Worm (Caenorhabditis elegans) whole organism, L4 larva: ENCODE measurements around the gene F19G12.1.

Experiments used
- F10B5.3 ChIP-seq: sonication (generic microtip); optimal IDR thresholded peaks from 2 replicates; lab custom pipeline; 2016; ENCODE audit warnings: mild to moderate bottlenecking, missing genetic modification characterization, missing compliant biosample characterization
- F26F4.8 ChIP-seq: fragments of 200-800 bp; sonication (Bioruptor generic); conservative IDR thresholded peaks from 2 replicates; pipeline ENCODE4 v1.3.6; 2022; ENCODE audit warnings: missing genetic modification characterization, missing compliant biosample characterization
- F44E2.7 ChIP-seq: fragments of 200-800 bp; sonication (Bioruptor generic); IDR thresholded peaks from 2 replicates; pipeline ENCODE4 v2.1.2; 2022; ENCODE audit warnings: missing genetic modification characterization, missing compliant biosample characterization
- R02D3.7 ChIP-seq: fragments of 150-350 bp; sonication (generic microtip); optimal IDR thresholded peaks from 3 replicates; lab custom pipeline; 2014; ENCODE audit warnings: missing biosample characterization, missing genetic modification characterization
- T20F7.1 ChIP-seq: fragments of 200-800 bp; sonication (Bioruptor generic); optimal IDR thresholded peaks from 2 replicates; lab custom pipeline; 2018; ENCODE audit warnings: mild to moderate bottlenecking, missing genetic modification characterization, missing compliant biosample characterization
- Y48G9A.11 ChIP-seq: fragments of 200-800 bp; sonication (Bioruptor generic); IDR thresholded peaks from 2 replicates; pipeline ENCODE4 v1.3.6; 2022; ENCODE audit warnings: missing genetic modification reagents, missing genetic modification characterization, missing compliant biosample characterization
- ZK337.2 ChIP-seq: fragments of 200-800 bp; sonication (Bioruptor generic); IDR thresholded peaks from 2 replicates; pipeline ENCODE4 v1.3.6; 2022; ENCODE audit warnings: missing genetic modification reagents, missing genetic modification characterization, missing compliant biosample characterization
- ZK546.5 ChIP-seq, 2 experiments: sonication (generic microtip); optimal IDR thresholded peaks; 2 replicates each; lab custom pipeline; 2017; ENCODE audit warnings: missing biosample characterization in 2 of 2, missing genetic modification characterization in 2 of 2
- aha-1 ChIP-seq: fragments of 150-350 bp; peaks from one replicate; lab custom pipeline; 2014; ENCODE audit warnings: missing biosample characterization, missing genetic modification characterization
- aly-2 ChIP-seq: sonication (generic microtip); optimal IDR thresholded peaks from 2 replicates; lab custom pipeline; 2018; ENCODE audit warnings: missing biosample characterization, missing genetic modification characterization
- attf-4 ChIP-seq: sonication (generic microtip); optimal IDR thresholded peaks from 3 replicates; lab custom pipeline; 2017; ENCODE audit warnings: missing biosample characterization, missing genetic modification characterization
- ceh-20 ChIP-seq: fragments of 200-800 bp; sonication (Bioruptor generic); IDR thresholded peaks from 2 replicates; pipeline ENCODE4 v1.3.6; 2022; ENCODE audit warnings: missing genetic modification reagents, missing genetic modification characterization, missing compliant biosample characterization
- ceh-32 ChIP-seq: sonication (generic microtip); optimal IDR thresholded peaks from 2 replicates; lab custom pipeline; 2016; ENCODE audit warnings: mild to moderate bottlenecking, missing genetic modification characterization, missing compliant biosample characterization; ENCODE audit not compliant: poor library complexity
- ceh-44 ChIP-seq: fragments of 200-800 bp; sonication (Bioruptor generic); IDR thresholded peaks from 2 replicates; pipeline ENCODE4 v1.3.6; 2022; ENCODE audit warnings: missing genetic modification reagents, missing genetic modification characterization, missing compliant biosample characterization
- ceh-82 ChIP-seq: sonication (generic microtip); optimal IDR thresholded peaks from 2 replicates; lab custom pipeline; 2017; ENCODE audit warnings: missing biosample characterization, missing genetic modification characterization
- cey-2 ChIP-seq: sonication (generic microtip); optimal IDR thresholded peaks from 3 replicates; lab custom pipeline; 2017; ENCODE audit warnings: missing genetic modification characterization, mild to moderate bottlenecking, missing compliant biosample characterization, antibody characterized with exemption, borderline replicate concordance; ENCODE audit not compliant: insufficient read depth
- daf-12 ChIP-seq: fragments of 150-350 bp; optimal IDR thresholded peaks from 2 replicates; lab custom pipeline; 2014; ENCODE audit warnings: missing biosample characterization, missing genetic modification reagents, missing genetic modification characterization
- daf-16 ChIP-seq, 3 experiments: sonication (generic microtip); optimal IDR thresholded peaks; 2 replicates each; lab custom pipeline; 2016 to 2017; ENCODE audit warnings: missing genetic modification characterization in 3 of 3, missing genetic modification reagents in 3 of 3, mild to moderate bottlenecking in 2 of 3, missing compliant biosample characterization in 2 of 3, missing biosample characterization in 1 of 3, moderate library complexity in 1 of 3
- dmd-6 ChIP-seq: fragments of 200-800 bp; sonication (Bioruptor generic); IDR thresholded peaks from 2 replicates; pipeline ENCODE4 v1.3.6; 2022; ENCODE audit warnings: missing genetic modification reagents, missing genetic modification characterization, missing compliant biosample characterization
- dmd-9 ChIP-seq: fragments of 200-800 bp; sonication (Bioruptor generic); IDR thresholded peaks from 2 replicates; pipeline ENCODE4 v1.3.6; 2022; ENCODE audit warnings: missing genetic modification reagents, missing genetic modification characterization, missing compliant biosample characterization
- dpl-1 ChIP-seq: fragments of 150-350 bp; optimal IDR thresholded peaks from 2 replicates; lab custom pipeline; 2014; ENCODE audit warnings: missing biosample characterization, missing genetic modification reagents, missing genetic modification characterization
- fkh-10 ChIP-seq: fragments of 150-350 bp; optimal IDR thresholded peaks from 2 replicates; lab custom pipeline; 2014; ENCODE audit warnings: missing biosample characterization, missing genetic modification reagents, missing genetic modification characterization
- hif-1 ChIP-seq, 2 experiments: sonication (generic microtip); optimal IDR thresholded peaks; 2 replicates each; lab custom pipeline; 2016 to 2017; ENCODE audit warnings: missing compliant biosample characterization in 2 of 2, missing genetic modification characterization in 2 of 2, missing genetic modification reagents in 2 of 2, missing genotype in 2 of 2, mild to moderate bottlenecking in 1 of 2
- hlh-11 ChIP-seq: fragments of 200-800 bp; sonication (Bioruptor generic); optimal IDR thresholded peaks from 2 replicates; lab custom pipeline; 2018; ENCODE audit warnings: mild to moderate bottlenecking, missing genetic modification characterization, missing compliant biosample characterization
- hmg-1.1 ChIP-seq: fragments of 200-800 bp; sonication (Bioruptor generic); IDR thresholded peaks from 2 replicates; pipeline ENCODE4 v1.3.6; 2022; ENCODE audit warnings: missing genetic modification reagents, missing genetic modification characterization, missing compliant biosample characterization
- lin-13 ChIP-seq: fragments of 150-350 bp; optimal IDR thresholded peaks from 2 replicates; lab custom pipeline; 2014; ENCODE audit warnings: missing biosample characterization, missing genetic modification reagents, missing genetic modification characterization
- lin-15B ChIP-seq: fragments of 150-350 bp; sonication (generic microtip); optimal IDR thresholded peaks from 3 replicates; lab custom pipeline; 2014; ENCODE audit warnings: missing biosample characterization, missing genetic modification characterization
- lsy-2 ChIP-seq, 2 experiments: fragments of 150-350 bp in 1 of 2; sonication (generic microtip) in 1 of 2; optimal IDR thresholded peaks; 2 replicates each; lab custom pipeline; 2014 to 2017; ENCODE audit warnings: missing biosample characterization in 2 of 2, missing genetic modification characterization in 2 of 2
- madf-5 ChIP-seq, 2 experiments: fragments of 200-800 bp; sonication (Bioruptor generic); IDR thresholded peaks; 2 replicates each; pipeline ENCODE4 v1.3.6; 2022; ENCODE audit warnings: missing compliant biosample characterization in 2 of 2, missing genetic modification characterization in 2 of 2
- mdt-29 ChIP-seq: fragments of 200-800 bp; sonication (Bioruptor generic); IDR thresholded peaks from 2 replicates; pipeline ENCODE4 v1.3.6; 2022; ENCODE audit warnings: missing genetic modification reagents, missing genetic modification characterization, missing compliant biosample characterization
- mep-1 ChIP-seq: fragments of 150-350 bp; sonication (generic microtip); optimal IDR thresholded peaks from 3 replicates; lab custom pipeline; 2014; ENCODE audit warnings: missing biosample characterization, missing genetic modification characterization
- mes-2 ChIP-seq: sonication (generic microtip); optimal IDR thresholded peaks from 2 replicates; lab custom pipeline; 2016; ENCODE audit warnings: missing genotype, mild to moderate bottlenecking, missing genetic modification characterization, missing compliant biosample characterization; ENCODE audit not compliant: poor library complexity, severe bottlenecking
- nhr-11 ChIP-seq: fragments of 150-350 bp; optimal IDR thresholded peaks from 2 replicates; lab custom pipeline; 2014; ENCODE audit warnings: missing biosample characterization, missing genetic modification characterization
- nhr-111 ChIP-seq: fragments of 200-800 bp; sonication (Bioruptor generic); optimal IDR thresholded peaks from 2 replicates; lab custom pipeline; 2018; ENCODE audit warnings: mild to moderate bottlenecking, missing genetic modification characterization, missing compliant biosample characterization
- nhr-25 ChIP-seq: sonication (generic microtip); optimal IDR thresholded peaks from 2 replicates; lab custom pipeline; 2017; ENCODE audit warnings: missing genetic modification characterization, mild to moderate bottlenecking, missing compliant biosample characterization, antibody characterized with exemption, moderate library complexity, borderline replicate concordance; ENCODE audit not compliant: insufficient read depth
- nhr-48 ChIP-seq: sonication (generic microtip); optimal IDR thresholded peaks from 2 replicates; lab custom pipeline; 2016; ENCODE audit warnings: mild to moderate bottlenecking, missing genetic modification characterization, missing compliant biosample characterization
- nhr-6 ChIP-seq: fragments of 150-350 bp; optimal IDR thresholded peaks from 2 replicates; lab custom pipeline; 2014; ENCODE audit warnings: missing biosample characterization, missing genetic modification characterization
- nhr-76 ChIP-seq: fragments of 150-350 bp; optimal IDR thresholded peaks from 2 replicates; lab custom pipeline; 2014; ENCODE audit warnings: missing biosample characterization, missing genetic modification characterization
- nhr-77 ChIP-seq: fragments of 150-350 bp; optimal IDR thresholded peaks from 2 replicates; lab custom pipeline; 2014; ENCODE audit warnings: missing biosample characterization, missing genetic modification characterization
- pha-4 ChIP-seq, 2 experiments: fragments of 150-350 bp in 1 of 2; fragments of 200-800 bp in 1 of 2; sonication (Bioruptor generic) in 1 of 2; IDR thresholded peaks in 1 of 2; optimal IDR thresholded peaks in 1 of 2; 2 replicates each; pipeline versions ENCODE4 v1.3.6 to Lab custom; 2014 to 2022; ENCODE audit warnings: missing genetic modification characterization in 2 of 2, missing genetic modification reagents in 2 of 2, missing biosample characterization in 1 of 2, missing compliant biosample characterization in 1 of 2
- php-3 ChIP-seq: fragments of 200-800 bp; sonication (Bioruptor generic); IDR thresholded peaks from 2 replicates; pipeline ENCODE4 v1.3.6; 2022; ENCODE audit warnings: missing genetic modification reagents, missing genetic modification characterization, missing compliant biosample characterization
- rbr-2 ChIP-seq: sonication (generic microtip); optimal IDR thresholded peaks from 2 replicates; lab custom pipeline; 2016; ENCODE audit warnings: missing genotype, missing genetic modification characterization, missing compliant biosample characterization
- unc-62 ChIP-seq, 3 experiments: fragments of 150-350 bp in 1 of 3; sonication (generic microtip); optimal IDR thresholded peaks in 2 of 3; peaks in 1 of 3; 1 replicate in 1 of 3; 2 replicates in 2 of 3; lab custom pipeline; 2014 to 2017; ENCODE audit warnings: missing biosample characterization in 3 of 3, missing genetic modification characterization in 3 of 3, missing genetic modification reagents in 3 of 3, missing genotype in 1 of 3
- zag-1 ChIP-seq: fragments of 150-350 bp; optimal IDR thresholded peaks from 2 replicates; lab custom pipeline; 2014; ENCODE audit warnings: missing biosample characterization, missing genetic modification characterization
- zfp-2 ChIP-seq: sonication (generic microtip); optimal IDR thresholded peaks from 2 replicates; lab custom pipeline; 2016; ENCODE audit warnings: mild to moderate bottlenecking, missing genetic modification characterization, missing compliant biosample characterization
- ztf-7 ChIP-seq: fragments of 150-350 bp; optimal IDR thresholded peaks from 2 replicates; lab custom pipeline; 2014; ENCODE audit warnings: missing biosample characterization, missing genetic modification characterization

F19G12.1 gene

ce11 chrX:1454385-1454784 is 23.6 kb downstream of the F19G12.1 start (continued):
- peak; percentile 97 for TF ChIP-seq mep-1 (tag; lab: Kevin White, UChicago)
- no peak for TF ChIP-seq R02D3.7
- peak; percentile 73 for TF ChIP-seq ztf-7
- no peak for TF ChIP-seq ceh-44 (GFP tag; lab: Robert Waterston, UW)
- TF ChIP-seq ceh-20 (GFP tag; lab: Robert Waterston, UW) = peak; percentile 90
- 0 out of 2 replicates have a peak, but pooled peaks have one; percentile 27 for TF ChIP-seq mdt-29 (GFP tag; lab: Robert Waterston, UW)
- peak; percentile 77 for TF ChIP-seq php-3 (GFP tag; lab: Robert Waterston, UW)
- TF ChIP-seq hif-1 (tag; optimal IDR thresholded peaks at IDR 0.05; lab: Kevin White, UChicago) = peak; percentile 27 to 89
- TF ChIP-seq zfp-2 (tag; lab: Kevin White, UChicago) = peak; percentile 9

ce11 chrX:1456350-1457080 is 25.7 kb downstream of the F19G12.1 start:
- TF ChIP-seq aha-1 (tag; lab: Kevin White, UChicago) (peak; percentile 92), madf-5 (GFP tag; IDR thresholded peaks at IDR 0.05; lab: Robert Waterston, UW) (no peak), Y48G9A.11 (GFP tag; lab: Robert Waterston, UW) (no peak), ZK337.2 (GFP tag; lab: Robert Waterston, UW) (no peak), nhr-76 (no peak), dpl-1 (GFP tag; lab: Kevin White, UChicago) (no peak), hif-1 (tag; optimal IDR thresholded peaks at IDR 0.05; lab: Kevin White, UChicago) (peak in 1 of 2 experiments; percentile 36), unc-62 (GFP tag; optimal IDR thresholded peaks at IDR 0.05 in 1 of 2; lab: Kevin White, UChicago) (peak in 1 of 2 experiments; percentile 90), unc-62 (tag; optimal IDR thresholded peaks at IDR 0.05; lab: Kevin White, UChicago) (no peak), daf-16 (GFP tag; optimal IDR thresholded peaks at IDR 0.05; lab: Kevin White, UChicago) (peak in 1 of 2 experiments; percentile 85), daf-16 (tag; optimal IDR thresholded peaks at IDR 0.05; lab: Kevin White, UChicago) (peak; percentile 53), lsy-2 (tag; optimal IDR thresholded peaks at IDR 0.05; lab: Kevin White, UChicago) (peak; percentile 39 to 62), ceh-32 (tag; lab: Kevin White, UChicago) (no peak), rbr-2 (tag; lab: Kevin White, UChicago) (no peak), cey-2 (no peak), nhr-77 (tag; lab: Kevin White, UChicago) (peak; percentile 57), fkh-10 (no peak), ceh-82 (no peak), daf-12 (tag; lab: Kevin White, UChicago) (no peak), aly-2 (tag; lab: Kevin White, UChicago) (no peak), F26F4.8 (GFP tag; lab: Robert Waterston, UW) (no peak), nhr-48 (tag; lab: Kevin White, UChicago) (peak; percentile 44), T20F7.1 (peak; percentile 0), ceh-20 (GFP tag; lab: Robert Waterston, UW) (0 out of 2 replicates have a peak, but pooled peaks have one; percentile 42), zag-1 (tag; lab: Kevin White, UChicago) (no peak), nhr-6 (tag; lab: Kevin White, UChicago) (peak; percentile 26), dmd-6 (peak; percentile 51), hlh-11 (peak; percentile 86), nhr-111 (no peak), ZK546.5 (tag; optimal IDR thresholded peaks at IDR 0.05; lab: Kevin White, UChicago) (no peak), dmd-9 (no peak), nhr-11 (tag; lab: Kevin White, UChicago) (peak; percentile 40), lin-15B (no peak), pha-4 (GFP tag; IDR thresholded peaks at IDR 0.05; lab: Robert Waterston, UW) (no peak), pha-4 (tag; optimal IDR thresholded peaks at IDR 0.05; lab: Kevin White, UChicago) (peak; percentile 98), F44E2.7 (no peak), mes-2 (peak; percentile 62), hmg-1.1 (peak; percentile 48), F10B5.3 (tag; lab: Kevin White, UChicago) (no peak), lin-13 (GFP tag; lab: Kevin White, UChicago) (peak; percentile 49), nhr-25 (peak; percentile 45), attf-4 (tag; lab: Kevin White, UChicago) (no peak)
